Fruit fly (Drosophila melanogaster) whole organism, embryonic: ENCODE data around the gene CG31717.
A peak's percentile ranks its signal among the peaks of the same experiment; 100 is the strongest.

ENCODE experiments used
- CG13624 ChIP-seq: fragments of 200-800 bp; sonication (Bioruptor generic); optimal IDR thresholded peaks from 2 replicates; lab custom pipeline; 2016; ENCODE audit warnings: missing biosample characterization, missing genetic modification characterization
- CG14860 ChIP-seq: fragments of 200-800 bp; sonication (Bioruptor generic); IDR thresholded peaks from 3 replicates; pipeline ENCODE4 v1.3.6; 2022; ENCODE audit warnings: missing biosample characterization, missing genetic modification characterization; ENCODE audit not compliant: partially characterized antibody
- CG16813 ChIP-seq: fragments of 200-800 bp; sonication (Bioruptor generic); IDR thresholded peaks from 3 replicates; pipeline ENCODE4 v1.3.6; 2022; ENCODE audit warnings: missing biosample characterization, missing genetic modification characterization; ENCODE audit not compliant: partially characterized antibody
- CG3847 ChIP-seq: fragments of 200-800 bp; sonication (Bioruptor generic); IDR thresholded peaks from 2 replicates; pipeline ENCODE4 v1.3.6; 2022; ENCODE audit warnings: missing biosample characterization, missing genetic modification characterization
- CG3995 ChIP-seq: fragments of 200-800 bp; sonication (Bioruptor generic); optimal IDR thresholded peaks from 3 replicates; lab custom pipeline; 2016; ENCODE audit warnings: missing biosample characterization, missing genetic modification characterization
- CG42726 ChIP-seq: fragments of 200-800 bp; sonication (Bioruptor generic); IDR thresholded peaks from 2 replicates; pipeline ENCODE4 v1.3.6; 2022; ENCODE audit warnings: missing biosample characterization, missing genetic modification characterization; ENCODE audit not compliant: partially characterized antibody
- CG4854 ChIP-seq: fragments of 200-800 bp; sonication (Bioruptor generic); optimal IDR thresholded peaks from 2 replicates; lab custom pipeline; 2016; ENCODE audit warnings: missing biosample characterization, missing genetic modification characterization, inconsistent platforms
- CG6654 ChIP-seq: fragments of 200-800 bp; sonication (Bioruptor generic); optimal IDR thresholded peaks from 2 replicates; lab custom pipeline; 2017; ENCODE audit warnings: missing biosample characterization, mild to moderate bottlenecking, missing genetic modification characterization
- CG6791 ChIP-seq: fragments of 200-800 bp; sonication (Bioruptor generic); IDR thresholded peaks from 3 replicates; pipeline ENCODE4 v1.3.6; 2022; ENCODE audit warnings: missing biosample characterization, missing genetic modification characterization; ENCODE audit not compliant: partially characterized antibody
- CG6813 ChIP-seq: fragments of 200-800 bp; sonication (Bioruptor generic); optimal IDR thresholded peaks from 2 replicates; lab custom pipeline; 2017; ENCODE audit warnings: missing biosample characterization, missing genetic modification characterization, mild to moderate bottlenecking, moderate library complexity, missing genetic modification reagents
- CG7271 ChIP-seq: fragments of 200-800 bp; sonication (Bioruptor generic); optimal IDR thresholded peaks from 2 replicates; lab custom pipeline; 2018; ENCODE audit warnings: missing biosample characterization, mild to moderate bottlenecking, missing genetic modification characterization, moderate library complexity
- CG9797 ChIP-seq: fragments of 200-800 bp; sonication (Bioruptor generic); optimal IDR thresholded peaks from 3 replicates; lab custom pipeline; 2018; ENCODE audit warnings: missing biosample characterization, mild to moderate bottlenecking, missing genetic modification characterization
- CkIIα-i1 ChIP-seq: fragments of 200-800 bp; sonication (Bioruptor generic); IDR thresholded peaks from 2 replicates; pipeline ENCODE4 v1.3.6; 2022; ENCODE audit warnings: missing biosample characterization, missing genetic modification characterization
- Dbx ChIP-seq: fragments of 200-800 bp; sonication (Bioruptor generic); IDR thresholded peaks from 3 replicates; pipeline ENCODE4 v1.3.6; 2022; ENCODE audit warnings: missing biosample characterization, missing genetic modification characterization
- HHEX ChIP-seq: fragments of 200-800 bp; sonication (Bioruptor generic); optimal IDR thresholded peaks from 3 replicates; lab custom pipeline; 2017; ENCODE audit warnings: missing biosample characterization, mild to moderate bottlenecking, missing genetic modification characterization, missing genetic modification reagents
- MESR4 ChIP-seq: fragments of 200-800 bp; sonication (Bioruptor generic); optimal IDR thresholded peaks from 2 replicates; lab custom pipeline; 2018; ENCODE audit warnings: missing biosample characterization, mild to moderate bottlenecking, missing genetic modification characterization, moderate library complexity
- Scr ChIP-seq: fragments of 200-800 bp; sonication (Bioruptor generic); IDR thresholded peaks from 2 replicates; pipeline ENCODE4 v1.3.6; 2022; ENCODE audit warnings: missing biosample characterization, missing genetic modification characterization; ENCODE audit not compliant: partially characterized antibody
- Sry-β ChIP-seq: fragments of 200-800 bp; sonication (Bioruptor generic); optimal IDR thresholded peaks from 2 replicates; lab custom pipeline; 2018; ENCODE audit warnings: missing biosample characterization, mild to moderate bottlenecking, missing genetic modification characterization, moderate library complexity
- Xrp1 ChIP-seq: fragments of 200-800 bp; sonication (Bioruptor generic); IDR thresholded peaks from 2 replicates; pipeline ENCODE4 v1.3.6; 2022; ENCODE audit warnings: missing biosample characterization, missing genetic modification characterization
- amos ChIP-seq: fragments of 200-800 bp; sonication (Bioruptor generic); IDR thresholded peaks from 2 replicates; pipeline ENCODE4 v1.3.6; 2022; ENCODE audit warnings: missing biosample characterization, missing genetic modification characterization; ENCODE audit not compliant: partially characterized antibody
- ase ChIP-seq: fragments of 200-800 bp; sonication (Bioruptor generic); IDR thresholded peaks from 3 replicates; pipeline ENCODE4 v1.3.6; 2022; ENCODE audit warnings: missing biosample characterization, missing genetic modification characterization
- bab2 ChIP-seq: fragments of 200-800 bp; sonication (Bioruptor generic); optimal IDR thresholded peaks from 2 replicates; lab custom pipeline; 2016; ENCODE audit warnings: missing biosample characterization, missing genetic modification characterization
- bbx ChIP-seq: fragments of 200-800 bp; sonication (Bioruptor generic); IDR thresholded peaks from 2 replicates; pipeline ENCODE4 v1.3.6; 2022; ENCODE audit warnings: missing biosample characterization, missing genetic modification characterization; ENCODE audit not compliant: partially characterized antibody
- bigmax ChIP-seq: fragments of 200-800 bp; sonication (Bioruptor generic); optimal IDR thresholded peaks from 2 replicates; lab custom pipeline; 2018; ENCODE audit warnings: missing biosample characterization, mild to moderate bottlenecking, missing genetic modification characterization
- cad ChIP-seq: fragments of >200 bp; optimal IDR thresholded peaks from 2 replicates; lab custom pipeline; 2017; ENCODE audit warnings: missing biosample characterization, missing genetic modification characterization
- dmrt11E ChIP-seq: fragments of 200-800 bp; sonication (Bioruptor generic); optimal IDR thresholded peaks from 3 replicates; lab custom pipeline; 2018; ENCODE audit warnings: missing biosample characterization, mild to moderate bottlenecking, missing genetic modification characterization, moderate library complexity
- ewg ChIP-seq: fragments of 200-800 bp; sonication (Bioruptor generic); optimal IDR thresholded peaks from 3 replicates; lab custom pipeline; 2017; ENCODE audit warnings: mild to moderate bottlenecking, missing biosample characterization, missing genetic modification reagents, missing genetic modification characterization
- gcm2 ChIP-seq: fragments of 200-800 bp; sonication (Bioruptor generic); optimal IDR thresholded peaks from 2 replicates; lab custom pipeline; 2016; ENCODE audit warnings: missing biosample characterization, missing genetic modification characterization
- gfzf ChIP-seq: fragments of 200-800 bp; sonication (Bioruptor generic); optimal IDR thresholded peaks from 2 replicates; lab custom pipeline; 2016; ENCODE audit warnings: missing biosample characterization, mild to moderate bottlenecking, missing genetic modification characterization, moderate library complexity
- hb ChIP-seq: fragments of 200-800 bp; sonication (Bioruptor generic); IDR thresholded peaks from 3 replicates; pipeline ENCODE4 v1.3.6; 2022; ENCODE audit warnings: missing biosample characterization, missing genetic modification characterization; ENCODE audit not compliant: partially characterized antibody
- hbn ChIP-seq: fragments of 200-800 bp; sonication (Bioruptor generic); IDR thresholded peaks from 2 replicates; pipeline ENCODE4 v1.3.6; 2022; ENCODE audit warnings: missing biosample characterization, missing genetic modification characterization; ENCODE audit not compliant: partially characterized antibody
- hkb ChIP-seq, 2 experiments: fragments of 200-800 bp in 1 of 2; fragments of >200 bp in 1 of 2; sonication (Bioruptor generic) in 1 of 2; IDR thresholded peaks in 1 of 2; optimal IDR thresholded peaks in 1 of 2; 2 replicates each; pipeline versions ENCODE4 v1.3.6 to Lab custom; 2017 to 2022; ENCODE audit warnings: missing biosample characterization in 1 of 2, missing genetic modification characterization in 1 of 2
- jing ChIP-seq: fragments of 200-800 bp; sonication (Bioruptor generic); optimal IDR thresholded peaks from 2 replicates; lab custom pipeline; 2018; ENCODE audit warnings: missing biosample characterization, mild to moderate bottlenecking, missing genetic modification characterization
- lov ChIP-seq, 2 experiments: fragments of 200-800 bp in 1 of 2; fragments of >200 bp in 1 of 2; sonication (Bioruptor generic) in 1 of 2; IDR thresholded peaks in 1 of 2; optimal IDR thresholded peaks in 1 of 2; 2 replicates in 1 of 2; 3 replicates in 1 of 2; pipeline versions ENCODE4 v1.3.6 to Lab custom; 2017 to 2022; ENCODE audit warnings: missing biosample characterization in 1 of 2, missing genetic modification characterization in 1 of 2
- mld ChIP-seq: fragments of 200-800 bp; sonication (Bioruptor generic); IDR thresholded peaks from 3 replicates; pipeline ENCODE4 v1.3.6; 2022; ENCODE audit warnings: missing biosample characterization, missing genetic modification characterization; ENCODE audit not compliant: partially characterized antibody
- nom ChIP-seq: fragments of 200-800 bp; sonication (Bioruptor generic); optimal IDR thresholded peaks from 2 replicates; lab custom pipeline; 2017; ENCODE audit warnings: missing biosample characterization, missing genetic modification characterization, mild to moderate bottlenecking, moderate library complexity, missing genetic modification reagents
- pros ChIP-seq: fragments of 200-800 bp; sonication (Bioruptor generic); optimal IDR thresholded peaks from 3 replicates; lab custom pipeline; 2019; ENCODE audit warnings: missing biosample characterization, mild to moderate bottlenecking, missing genetic modification characterization, moderate library complexity
- shn ChIP-seq: fragments of 200-800 bp; sonication (Bioruptor generic); optimal IDR thresholded peaks from 3 replicates; lab custom pipeline; 2016; ENCODE audit warnings: missing biosample characterization, missing genetic modification characterization
- sna ChIP-seq: fragments of 200-800 bp; sonication (Bioruptor generic); IDR thresholded peaks from 2 replicates; pipeline ENCODE4 v1.3.6; 2022; ENCODE audit warnings: missing biosample characterization, missing genetic modification characterization; ENCODE audit not compliant: partially characterized antibody
- unpg ChIP-seq: fragments of 200-800 bp; sonication (Bioruptor generic); optimal IDR thresholded peaks from 3 replicates; lab custom pipeline; 2018; ENCODE audit warnings: missing biosample characterization, mild to moderate bottlenecking, missing genetic modification characterization, moderate library complexity
- wor ChIP-seq: fragments of 200-800 bp; sonication (Bioruptor generic); IDR thresholded peaks from 2 replicates; pipeline ENCODE4 v1.3.6; 2022; ENCODE audit warnings: missing biosample characterization, missing genetic modification characterization

CG31717 gene

DNA sequence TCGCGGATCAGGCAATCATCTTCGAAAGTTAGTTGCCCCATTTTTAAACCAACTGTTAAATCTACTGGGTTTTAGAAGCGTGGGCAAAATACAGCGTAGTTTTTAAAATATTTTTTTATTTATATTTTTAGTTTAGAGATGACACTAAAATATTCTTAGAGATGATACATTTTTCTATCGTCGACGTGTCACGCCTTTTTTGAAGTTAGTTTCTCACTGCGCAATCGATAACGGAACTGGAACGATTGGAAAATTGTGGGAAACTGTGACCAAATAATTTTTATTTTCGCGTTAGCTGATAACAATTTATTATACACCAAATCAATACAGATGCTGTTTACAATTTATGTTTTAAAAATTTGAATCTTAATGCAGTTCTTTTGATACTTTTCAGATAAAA, 28.1 kb downstream of the CG31717 start, which contains the start of gene Utx (continued):
- TF ChIP-seq CG13624 (GFP tag; lab: Kevin White, UChicago) = peak; percentile 5
- no peak for TF ChIP-seq HHEX (GFP tag; lab: Kevin White, UChicago)
- no peak for TF ChIP-seq unpg (GFP tag; lab: Kevin White, UChicago)
- TF ChIP-seq ase (GFP tag; lab: Robert Waterston, UW) = no peak
- no peak for TF ChIP-seq bab2 (GFP tag; lab: Kevin White, UChicago)
- no peak for TF ChIP-seq CG4854
- TF ChIP-seq wor (GFP tag; lab: Robert Waterston, UW) = no peak
- TF ChIP-seq shn = no peak
- TF ChIP-seq bbx = peak; percentile 87
- no peak for TF ChIP-seq dmrt11E (tag; lab: Kevin White, UChicago)
- no peak for TF ChIP-seq Xrp1 (GFP tag; lab: Robert Waterston, UW)
- no peak for TF ChIP-seq CkIIα-i1
- no peak for TF ChIP-seq CG3847 (GFP tag; lab: Robert Waterston, UW)
- peak; percentile 25 for TF ChIP-seq gfzf
- TF ChIP-seq pros (GFP tag; lab: Kevin White, UChicago) = no peak
- TF ChIP-seq MESR4 (GFP tag; lab: Kevin White, UChicago) = peak; percentile 31
- TF ChIP-seq mld (GFP tag; lab: Robert Waterston, UW) = peak; percentile 66; the same call in 1 of the 3 replicates
- TF ChIP-seq sna (GFP tag; lab: Robert Waterston, UW) = peak; percentile 61; the same call in 1 of the 2 replicates
- no peak for TF ChIP-seq CG9797 (GFP tag; lab: Kevin White, UChicago)
- no peak for TF ChIP-seq lov (optimal IDR thresholded peaks at IDR 0.05; lab: Kevin White, UChicago)
- TF ChIP-seq lov (GFP tag; IDR thresholded peaks at IDR 0.05; lab: Robert Waterston, UW) = no peak
- TF ChIP-seq jing = no peak
- TF ChIP-seq CG3995 (GFP tag; lab: Kevin White, UChicago) = peak; percentile 96
- TF ChIP-seq CG7271 (tag; lab: Kevin White, UChicago) = no peak
- TF ChIP-seq hb (GFP tag; lab: Robert Waterston, UW) = peak; percentile 53; the same call in 2 of the 3 replicates
- no peak for TF ChIP-seq CG6813 (GFP tag; lab: Kevin White, UChicago)
- TF ChIP-seq gcm2 = no peak
- TF ChIP-seq CG16813 (GFP tag; lab: Robert Waterston, UW) = peak; percentile 89
- peak; percentile 75 for TF ChIP-seq CG14860 (GFP tag; lab: Robert Waterston, UW)
- no peak for TF ChIP-seq nom
- no peak for TF ChIP-seq bigmax (GFP tag; lab: Kevin White, UChicago)
- peak; percentile 91 for TF ChIP-seq CG42726 (GFP tag; lab: Robert Waterston, UW)
- no peak for TF ChIP-seq CG6654 (GFP tag; lab: Kevin White, UChicago)
- no peak for TF ChIP-seq cad
- no peak for TF ChIP-seq Sry-β (GFP tag; lab: Kevin White, UChicago)
- TF ChIP-seq hbn (GFP tag; lab: Robert Waterston, UW) = peak; percentile 72
- peak; percentile 91 for TF ChIP-seq CG6791 (GFP tag; lab: Robert Waterston, UW)
- TF ChIP-seq ewg (GFP tag; lab: Kevin White, UChicago) = no peak
- TF ChIP-seq hkb (optimal IDR thresholded peaks at IDR 0.05; lab: Kevin White, UChicago) = no peak
- TF ChIP-seq hkb (GFP tag; IDR thresholded peaks at IDR 0.05; lab: Robert Waterston, UW) = 0 out of 2 replicates have a peak, but pooled peaks have one; percentile 18
- peak; percentile 23; the same call in 1 of the 3 replicates for TF ChIP-seq Dbx (GFP tag; lab: Robert Waterston, UW)
- peak; percentile 91 for TF ChIP-seq amos (GFP tag; lab: Robert Waterston, UW)
- peak; percentile 80 for TF ChIP-seq Scr (GFP tag; lab: Robert Waterston, UW)
